Fruit fly (Drosophila melanogaster) S2 (cell line): ENCODE results near the gene Pbp45.

Experiments
- CG8478 ChIP-seq: fragments of >200 bp; optimal IDR thresholded peaks from 2 replicates; lab custom pipeline; 2018
- CTCF ChIP-seq, 2 experiments: fragments of >200 bp; optimal IDR thresholded peaks; 2 replicates each; lab custom pipeline; 2018

dm6 chr3R:15859896-15860295 is 20.6 kb upstream of the Pbp45 start, which contains the start of gene CG9632:
- TF ChIP-seq CG8478: no peak
- no peak for TF ChIP-seq CTCF (optimal IDR thresholded peaks at IDR 0.05; lab: Kevin White, UChicago)
